Fruit fly (Drosophila melanogaster) S2 (cell line): ENCODE measurements around the gene CG2211.

ENCODE experiments used
- CG8478 ChIP-seq: fragments of >200 bp; optimal IDR thresholded peaks from 2 replicates; lab custom pipeline; 2018
- CTCF ChIP-seq, 2 experiments: fragments of >200 bp; optimal IDR thresholded peaks; 2 replicates each; lab custom pipeline; 2018

dm6 chr3L:1322159-1322558 lies 13.0 kb downstream of the CG2211 start:
- TF ChIP-seq CG8478 (lab: Kevin White, UChicago) (no peak), CTCF (optimal IDR thresholded peaks at IDR 0.05; lab: Kevin White, UChicago) (no peak)
